Fruit fly (Drosophila melanogaster): ENCODE data around the gene hzg.

hzg gene

DNA sequence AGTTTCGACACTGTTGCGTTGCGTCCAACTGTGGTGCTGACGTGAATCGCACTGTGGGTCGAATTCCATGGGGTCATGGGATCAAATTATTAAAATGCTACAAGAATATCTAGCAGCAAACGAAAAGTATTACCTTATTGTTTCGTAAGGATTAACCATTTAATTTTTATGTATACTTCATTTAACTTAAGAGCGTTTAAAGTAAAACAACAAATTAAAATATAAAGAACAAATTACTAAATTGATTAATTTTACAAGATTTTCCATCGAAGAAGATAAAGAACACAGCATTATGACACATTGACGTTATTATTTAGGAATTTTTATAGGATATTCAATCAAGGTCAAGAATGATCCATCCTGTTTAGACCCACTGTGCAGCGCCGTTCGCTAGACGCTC lies 49.6 kb upstream of the hzg start (continued):
- TF ChIP-seq trem (tag; optimal IDR thresholded peaks at IDR 0.05): peak; percentile 34
- no peak for TF ChIP-seq CG9797 (GFP tag; optimal IDR thresholded peaks at IDR 0.05)
- TF ChIP-seq corto (GFP tag; optimal IDR thresholded peaks at IDR 0.05): no peak
- TF ChIP-seq CG10543 (GFP tag; optimal IDR thresholded peaks at IDR 0.05): no peak
- peak; percentile 65 for TF ChIP-seq CG7839 (tag; optimal IDR thresholded peaks at IDR 0.05)
- peak; percentile 23 for TF ChIP-seq CG15011 (GFP tag; optimal IDR thresholded peaks at IDR 0.05)
- no peak for TF ChIP-seq CG10431 (GFP tag; optimal IDR thresholded peaks at IDR 0.05)
- peak; percentile 53 for TF ChIP-seq gcm (GFP tag; optimal IDR thresholded peaks at IDR 0.05)
- peak; percentile 68 for TF ChIP-seq phol (tag; optimal IDR thresholded peaks at IDR 0.05)
- no peak for TF ChIP-seq CG7786 (GFP tag; optimal IDR thresholded peaks at IDR 0.05)
- peak; percentile 56 for TF ChIP-seq az2 (GFP tag; optimal IDR thresholded peaks at IDR 0.05)
- peak; percentile 30 for TF ChIP-seq tin (GFP tag; optimal IDR thresholded peaks at IDR 0.05)
- peak; percentile 53 for TF ChIP-seq Sox100B (GFP tag; optimal IDR thresholded peaks at IDR 0.05)
- peak; percentile 51 for TF ChIP-seq CG12391 (tag; optimal IDR thresholded peaks at IDR 0.05)
- TF ChIP-seq tx (GFP tag; optimal IDR thresholded peaks at IDR 0.05): no peak
- TF ChIP-seq psq (GFP tag; optimal IDR thresholded peaks at IDR 0.05): no peak
- peak; percentile 14 for TF ChIP-seq CG3407 (GFP tag; optimal IDR thresholded peaks at IDR 0.05)
- TF ChIP-seq CG18476 (GFP tag; optimal IDR thresholded peaks at IDR 0.05): no peak
- no peak for TF ChIP-seq maf-S (GFP tag; optimal IDR thresholded peaks at IDR 0.05)
- TF ChIP-seq croc (GFP tag; conservative IDR thresholded peaks at IDR 0.05): no peak
- no peak for TF ChIP-seq H15 (GFP tag; IDR thresholded peaks at IDR 0.05)
- peak; percentile 17 for TF ChIP-seq CG5180 (GFP tag; optimal IDR thresholded peaks at IDR 0.05)
- TF ChIP-seq D19A (tag; optimal IDR thresholded peaks at IDR 0.05): peak; percentile 47
- no peak for TF ChIP-seq Pdp1 (GFP tag; optimal IDR thresholded peaks at IDR 0.05)
- 0 out of 3 replicates have a peak, but pooled peaks have one; percentile 18 for TF ChIP-seq Optix (GFP tag; IDR thresholded peaks at IDR 0.05)
- TF ChIP-seq ewg (GFP tag; optimal IDR thresholded peaks at IDR 0.05): peak; percentile 46
- TF ChIP-seq CG1602 (GFP tag; optimal IDR thresholded peaks at IDR 0.05): peak; percentile 25
- peak; percentile 58 for TF ChIP-seq CG13424 (tag; optimal IDR thresholded peaks at IDR 0.05)
- peak in 1 of 3 experiments; percentile 35 for TF ChIP-seq lola (GFP tag; optimal IDR thresholded peaks at IDR 0.05)
- TF ChIP-seq CG17361 (GFP tag; IDR thresholded peaks at IDR 0.05): peak; percentile 78
- no peak for TF ChIP-seq MTF-1 (GFP tag; optimal IDR thresholded peaks at IDR 0.05; ENCODE audit: borderline replicate concordance)
- TF ChIP-seq cato (GFP tag; optimal IDR thresholded peaks at IDR 0.05; ENCODE audit: borderline replicate concordance): no peak
- TF ChIP-seq CG4424 (GFP tag; optimal IDR thresholded peaks at IDR 0.05): peak; percentile 50
- peak; percentile 67 for TF ChIP-seq CG7556 (GFP tag; optimal IDR thresholded peaks at IDR 0.05)
- no peak for TF ChIP-seq Camta (GFP tag; optimal IDR thresholded peaks at IDR 0.05)
- no peak for TF ChIP-seq Kr (GFP tag; optimal IDR thresholded peaks at IDR 0.05)
- TF ChIP-seq CG7963 (GFP tag; IDR thresholded peaks at IDR 0.05; ENCODE audit: partially characterized antibody): no peak
- no peak for TF ChIP-seq CG8359 (GFP tag; optimal IDR thresholded peaks at IDR 0.05; ENCODE audit: borderline replicate concordance)
- no peak for TF ChIP-seq CG2202 (tag; optimal IDR thresholded peaks at IDR 0.05)
- TF ChIP-seq ro (GFP tag; IDR thresholded peaks at IDR 0.05): no peak
- peak; percentile 64 for TF ChIP-seq CoRest (tag; optimal IDR thresholded peaks at IDR 0.05)
- TF ChIP-seq toy (GFP tag; IDR thresholded peaks at IDR 0.05): no peak
- TF ChIP-seq CG30403 (GFP tag; optimal IDR thresholded peaks at IDR 0.05): peak; percentile 50
- no peak for TF ChIP-seq CG10565 (GFP tag; optimal IDR thresholded peaks at IDR 0.05)
- TF ChIP-seq ranshi (GFP tag; IDR thresholded peaks at IDR 0.05): no peak
- TF ChIP-seq CG7357 (GFP tag; IDR thresholded peaks at IDR 0.05): no peak
- no peak for TF ChIP-seq Sry-δ (GFP tag; optimal IDR thresholded peaks at IDR 0.05)
- peak; percentile 13 for TF ChIP-seq Abd-B (GFP tag; optimal IDR thresholded peaks at IDR 0.05)
- no peak for TF ChIP-seq slp2 (GFP tag; optimal IDR thresholded peaks at IDR 0.05)
- 0 out of 2 replicates have a peak, but pooled peaks have one; percentile 11 for TF ChIP-seq CG31224 (GFP tag; IDR thresholded peaks at IDR 0.05)
